Fruit fly (Drosophila melanogaster) whole organism, embryonic: Measurements from ENCODE around the gene CG10195.

Experiments
- Awh ChIP-seq: fragments of 200-800 bp; sonication (Bioruptor generic); IDR thresholded peaks from 2 replicates; pipeline ENCODE4, ENCODE4 v1.3.6; 2022; ENCODE audit warnings: missing biosample characterization, missing genetic modification characterization
- B-H1 ChIP-seq: fragments of 200-800 bp; sonication (Bioruptor generic); IDR thresholded peaks from 3 replicates; pipeline ENCODE4 v1.3.6; 2022; ENCODE audit warnings: missing biosample characterization, missing genetic modification characterization
- Bdp1 ChIP-seq: fragments of 200-800 bp; sonication (Bioruptor generic); optimal IDR thresholded peaks from 3 replicates; lab custom pipeline; 2016; ENCODE audit warnings: missing biosample characterization, missing genetic modification characterization
- Bteb2 ChIP-seq: fragments of 200-800 bp; sonication (Bioruptor generic); optimal IDR thresholded peaks from 2 replicates; lab custom pipeline; 2016; ENCODE audit warnings: missing biosample characterization, missing genetic modification characterization
- CG10147 ChIP-seq: fragments of 200-800 bp; sonication (Bioruptor generic); optimal IDR thresholded peaks from 2 replicates; lab custom pipeline; 2019; ENCODE audit warnings: missing biosample characterization, mild to moderate bottlenecking, missing genetic modification characterization, moderate library complexity
- CG10321 ChIP-seq: fragments of 200-800 bp; sonication (Bioruptor generic); IDR thresholded peaks from 2 replicates; pipeline ENCODE4 v1.3.6; 2022; ENCODE audit warnings: missing biosample characterization, missing genetic modification characterization
- CG12744 ChIP-seq: fragments of 200-800 bp; sonication (Bioruptor generic); optimal IDR thresholded peaks from 2 replicates; lab custom pipeline; 2016; ENCODE audit warnings: missing biosample characterization, missing genetic modification characterization
- CG13624 ChIP-seq: fragments of 200-800 bp; sonication (Bioruptor generic); optimal IDR thresholded peaks from 2 replicates; lab custom pipeline; 2016; ENCODE audit warnings: missing biosample characterization, missing genetic modification characterization
- CG15073 ChIP-seq: fragments of 200-800 bp; sonication (Bioruptor generic); optimal IDR thresholded peaks from 2 replicates; lab custom pipeline; 2016; ENCODE audit warnings: missing biosample characterization, missing genetic modification characterization
- CG15479 ChIP-seq: fragments of 200-800 bp; sonication (Bioruptor generic); optimal IDR thresholded peaks from 3 replicates; lab custom pipeline; 2019; ENCODE audit warnings: missing biosample characterization, mild to moderate bottlenecking, missing genetic modification characterization, moderate library complexity
- CG17359 ChIP-seq: fragments of 200-800 bp; sonication (Bioruptor generic); optimal IDR thresholded peaks from 3 replicates; lab custom pipeline; 2018; ENCODE audit warnings: missing biosample characterization, mild to moderate bottlenecking, missing genetic modification characterization, moderate library complexity
- CG18262 ChIP-seq: fragments of 200-800 bp; optimal IDR thresholded peaks from 3 replicates; lab custom pipeline; 2019; ENCODE audit warnings: missing biosample characterization, mild to moderate bottlenecking, missing genetic modification characterization, moderate library complexity
- CG3281 ChIP-seq: fragments of 200-800 bp; sonication (Bioruptor generic); optimal IDR thresholded peaks from 3 replicates; lab custom pipeline; 2017; ENCODE audit warnings: missing biosample characterization, mild to moderate bottlenecking, missing genetic modification characterization
- CG4404 ChIP-seq: fragments of 200-800 bp; sonication (Bioruptor generic); IDR thresholded peaks from 2 replicates; pipeline ENCODE4 v1.3.6; 2022; ENCODE audit warnings: missing biosample characterization, missing genetic modification characterization
- CG4424 ChIP-seq: fragments of 200-800 bp; sonication (Bioruptor generic); optimal IDR thresholded peaks from 3 replicates; lab custom pipeline; 2016; ENCODE audit warnings: missing biosample characterization, missing genetic modification characterization
- CG4854 ChIP-seq: fragments of 200-800 bp; sonication (Bioruptor generic); optimal IDR thresholded peaks from 2 replicates; lab custom pipeline; 2016; ENCODE audit warnings: missing biosample characterization, missing genetic modification characterization, inconsistent platforms
- CG6654 ChIP-seq: fragments of 200-800 bp; sonication (Bioruptor generic); optimal IDR thresholded peaks from 2 replicates; lab custom pipeline; 2017; ENCODE audit warnings: missing biosample characterization, mild to moderate bottlenecking, missing genetic modification characterization
- CG7556 ChIP-seq: fragments of 200-800 bp; sonication (Bioruptor generic); optimal IDR thresholded peaks from 2 replicates; lab custom pipeline; 2017; ENCODE audit warnings: missing biosample characterization, mild to moderate bottlenecking, missing genetic modification characterization
- CG7839 ChIP-seq: fragments of 200-800 bp; sonication (Bioruptor generic); optimal IDR thresholded peaks from 3 replicates; lab custom pipeline; 2018; ENCODE audit warnings: missing biosample characterization, mild to moderate bottlenecking, missing genetic modification characterization, moderate library complexity
- CG9876 ChIP-seq: fragments of 200-800 bp; sonication (Bioruptor generic); optimal IDR thresholded peaks from 2 replicates; lab custom pipeline; 2016; ENCODE audit warnings: missing biosample characterization, missing genetic modification characterization
- CHES-1-like ChIP-seq: fragments of 200-800 bp; sonication (Bioruptor generic); optimal IDR thresholded peaks from 2 replicates; lab custom pipeline; 2016; ENCODE audit warnings: missing biosample characterization, missing genetic modification characterization
- D19A ChIP-seq: fragments of 200-800 bp; optimal IDR thresholded peaks from 3 replicates; lab custom pipeline; 2019; ENCODE audit warnings: missing biosample characterization, mild to moderate bottlenecking, missing genetic modification characterization, moderate library complexity
- Dp ChIP-seq: fragments of 200-800 bp; sonication (Bioruptor generic); optimal IDR thresholded peaks from 2 replicates; lab custom pipeline; 2018; ENCODE audit warnings: missing biosample characterization, mild to moderate bottlenecking, missing genetic modification characterization, moderate library complexity
- HLH3B ChIP-seq: fragments of 200-800 bp; sonication (Bioruptor generic); IDR thresholded peaks from 2 replicates; pipeline ENCODE4 v1.3.6; 2022; ENCODE audit warnings: missing biosample characterization, missing genetic modification characterization
- Hr39 ChIP-seq: fragments of >200 bp; optimal IDR thresholded peaks from 2 replicates; lab custom pipeline; 2017
- Jarid2 ChIP-seq: fragments of 200-800 bp; sonication (Bioruptor generic); optimal IDR thresholded peaks from 3 replicates; lab custom pipeline; 2017; ENCODE audit warnings: mild to moderate bottlenecking, missing biosample characterization, missing genetic modification reagents, missing genetic modification characterization
- Kr ChIP-seq: fragments of 200-800 bp; sonication (Bioruptor generic); optimal IDR thresholded peaks from 2 replicates; lab custom pipeline; 2017; ENCODE audit warnings: missing biosample characterization, mild to moderate bottlenecking, missing genetic modification characterization
- Lhr ChIP-seq: fragments of 200-800 bp; sonication (Bioruptor generic); optimal IDR thresholded peaks from 3 replicates; lab custom pipeline; 2017; ENCODE audit warnings: mild to moderate bottlenecking, missing biosample characterization, missing genetic modification reagents, missing genetic modification characterization
- Lim3 ChIP-seq: fragments of 200-800 bp; sonication (Bioruptor generic); IDR thresholded peaks from 2 replicates; pipeline ENCODE4 v1.3.6; 2022; ENCODE audit warnings: missing biosample characterization, missing genetic modification characterization
- NC2β ChIP-seq: fragments of 200-800 bp; sonication (Bioruptor generic); optimal IDR thresholded peaks from 2 replicates; lab custom pipeline; 2016; ENCODE audit warnings: missing biosample characterization, missing genetic modification characterization
- NFAT ChIP-seq: fragments of 200-800 bp; sonication (Bioruptor generic); IDR thresholded peaks from 2 replicates; pipeline ENCODE4 v1.3.6; 2022; ENCODE audit warnings: missing biosample characterization, missing genetic modification characterization
- Poxn ChIP-seq: fragments of 200-800 bp; sonication (Bioruptor generic); IDR thresholded peaks from 2 replicates; pipeline ENCODE4 v1.3.6; 2022; ENCODE audit warnings: missing biosample characterization, missing genetic modification characterization
- Sry-δ ChIP-seq: fragments of 200-800 bp; sonication (Bioruptor generic); optimal IDR thresholded peaks from 2 replicates; lab custom pipeline; 2016; ENCODE audit warnings: missing biosample characterization, missing genetic modification characterization
- YL-1 ChIP-seq: fragments of 200-800 bp; sonication (Bioruptor generic); optimal IDR thresholded peaks from 3 replicates; lab custom pipeline; 2017; ENCODE audit warnings: missing biosample characterization, mild to moderate bottlenecking, missing genetic modification characterization
- chinmo ChIP-seq: fragments of 200-800 bp; sonication (Bioruptor generic); IDR thresholded peaks from 4 replicates; pipeline ENCODE4 v1.3.6; 2022; ENCODE audit warnings: missing biosample characterization, missing genetic modification characterization; ENCODE audit not compliant: partially characterized antibody
- chm ChIP-seq: fragments of 200-800 bp; sonication (Bioruptor generic); IDR thresholded peaks from 2 replicates; pipeline ENCODE4 v1.3.6; 2022; ENCODE audit warnings: missing biosample characterization, missing genetic modification characterization
- dan ChIP-seq: fragments of 200-800 bp; sonication (Bioruptor generic); IDR thresholded peaks from 2 replicates; pipeline ENCODE4 v1.3.6; 2022; ENCODE audit warnings: missing biosample characterization, missing genetic modification characterization
- dmrt11E ChIP-seq: fragments of 200-800 bp; sonication (Bioruptor generic); optimal IDR thresholded peaks from 3 replicates; lab custom pipeline; 2018; ENCODE audit warnings: missing biosample characterization, mild to moderate bottlenecking, missing genetic modification characterization, moderate library complexity
- h ChIP-seq: fragments of >200 bp; optimal IDR thresholded peaks from 2 replicates; lab custom pipeline; 2017
- hbn ChIP-seq: fragments of 200-800 bp; sonication (Bioruptor generic); IDR thresholded peaks from 2 replicates; pipeline ENCODE4 v1.3.6; 2022; ENCODE audit warnings: missing biosample characterization, missing genetic modification characterization; ENCODE audit not compliant: partially characterized antibody
- hkb ChIP-seq, 2 experiments: fragments of 200-800 bp in 1 of 2; fragments of >200 bp in 1 of 2; sonication (Bioruptor generic) in 1 of 2; IDR thresholded peaks in 1 of 2; optimal IDR thresholded peaks in 1 of 2; 2 replicates each; pipeline versions ENCODE4 v1.3.6 to Lab custom; 2017 to 2022; ENCODE audit warnings: missing biosample characterization in 1 of 2, missing genetic modification characterization in 1 of 2
- lola ChIP-seq, 3 experiments: fragments of >200 bp in 2 of 3; fragments of 200-800 bp in 1 of 3; sonication (Bioruptor generic) in 1 of 3; optimal IDR thresholded peaks; 2 replicates each; lab custom pipeline; 2017 to 2019; ENCODE audit warnings: missing biosample characterization in 3 of 3, missing genetic modification characterization in 3 of 3, mild to moderate bottlenecking in 1 of 3, moderate library complexity in 1 of 3
- nau ChIP-seq: fragments of 200-800 bp; sonication (Bioruptor generic); optimal IDR thresholded peaks from 3 replicates; lab custom pipeline; 2017; ENCODE audit warnings: missing biosample characterization, mild to moderate bottlenecking, missing genetic modification characterization, missing genetic modification reagents
- ranshi ChIP-seq: fragments of 200-800 bp; sonication (Bioruptor generic); IDR thresholded peaks from 2 replicates; pipeline ENCODE4 v1.3.6; 2022; ENCODE audit warnings: missing biosample characterization, missing genetic modification characterization
- sc ChIP-seq, 3 experiments: fragments of >200 bp in 2 of 3; fragments of 200-800 bp in 1 of 3; sonication (Bioruptor generic) in 1 of 3; optimal IDR thresholded peaks; 2 replicates in 2 of 3; 3 replicates in 1 of 3; lab custom pipeline; 2017; ENCODE audit warnings: mild to moderate bottlenecking in 1 of 3, missing biosample characterization in 1 of 3, missing genetic modification characterization in 1 of 3, missing genetic modification reagents in 1 of 3
- sim ChIP-seq: fragments of 200-800 bp; sonication (Bioruptor generic); IDR thresholded peaks from 2 replicates; pipeline ENCODE4 v1.3.6; 2022; ENCODE audit warnings: missing biosample characterization, missing genetic modification characterization
- sisA ChIP-seq: fragments of 200-800 bp; sonication (Bioruptor generic); IDR thresholded peaks from 2 replicates; pipeline ENCODE4 v1.3.6; 2022; ENCODE audit warnings: missing biosample characterization, missing genetic modification characterization
- sug ChIP-seq: fragments of 200-800 bp; optimal IDR thresholded peaks from 2 replicates; lab custom pipeline; 2019; ENCODE audit warnings: missing biosample characterization, mild to moderate bottlenecking, missing genetic modification characterization, moderate library complexity
- trem ChIP-seq: fragments of 200-800 bp; optimal IDR thresholded peaks from 3 replicates; lab custom pipeline; 2019; ENCODE audit warnings: missing biosample characterization, mild to moderate bottlenecking, missing genetic modification characterization, moderate library complexity
- trh ChIP-seq: fragments of 200-800 bp; sonication (Bioruptor generic); optimal IDR thresholded peaks from 2 replicates; lab custom pipeline; 2016; ENCODE audit warnings: missing biosample characterization, missing genetic modification characterization
- vfl ChIP-seq: fragments of 200-800 bp; sonication (Bioruptor generic); optimal IDR thresholded peaks from 2 replicates; lab custom pipeline; 2016; ENCODE audit warnings: missing biosample characterization, missing genetic modification characterization

CG10195 gene

DNA sequence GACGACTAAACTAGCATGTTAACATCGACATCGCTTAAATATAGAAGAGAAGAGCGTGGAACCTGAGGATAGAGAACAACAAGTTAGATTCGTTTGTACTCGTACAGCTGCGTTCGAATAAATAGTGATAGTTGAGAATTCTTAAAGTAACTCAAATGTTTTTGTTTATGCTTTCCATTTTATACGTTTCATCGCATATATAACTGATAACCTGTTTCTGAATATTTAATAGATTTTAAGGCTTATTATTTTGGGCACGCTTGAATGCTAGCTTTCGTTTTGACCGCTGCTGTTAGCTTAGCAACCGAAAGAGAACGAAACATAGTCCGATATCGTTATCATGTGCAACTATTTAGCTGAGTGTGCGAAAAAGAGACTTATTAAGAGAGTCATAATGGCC is 43.8 kb upstream of the CG10195 start (continued):
- peak; percentile 90 for TF ChIP-seq CG9876 (GFP tag; lab: Kevin White, UChicago)
- TF ChIP-seq ranshi = peak; percentile 96
- no peak for TF ChIP-seq hbn (GFP tag; lab: Robert Waterston, UW)
- TF ChIP-seq Lim3 (GFP tag; lab: Robert Waterston, UW) = peak; percentile 79
- TF ChIP-seq Bdp1 (GFP tag; lab: Kevin White, UChicago) = peak; percentile 81
- TF ChIP-seq Kr (GFP tag; lab: Kevin White, UChicago) = no peak
- TF ChIP-seq Bteb2 (GFP tag; lab: Kevin White, UChicago) = peak; percentile 97
- peak in 1 of 3 experiments; percentile 53 for TF ChIP-seq lola (GFP tag; optimal IDR thresholded peaks at IDR 0.05; lab: Kevin White, UChicago)
- peak; percentile 86 for TF ChIP-seq CG4424
- no peak for TF ChIP-seq chinmo (GFP tag; lab: Robert Waterston, UW)
- peak; percentile 98 for TF ChIP-seq CG7839 (tag; lab: Kevin White, UChicago)
- TF ChIP-seq Sry-δ (GFP tag; lab: Kevin White, UChicago) = peak; percentile 62
- TF ChIP-seq D19A (tag; lab: Kevin White, UChicago) = peak; percentile 84
- TF ChIP-seq CG10147 (GFP tag; lab: Kevin White, UChicago) = peak; percentile 98
- TF ChIP-seq h (lab: Kevin White, UChicago) = no peak
- peak; percentile 5 for TF ChIP-seq Dp (GFP tag; lab: Kevin White, UChicago)
- TF ChIP-seq dan (GFP tag; lab: Robert Waterston, UW) = no peak
- TF ChIP-seq hkb (optimal IDR thresholded peaks at IDR 0.05; lab: Kevin White, UChicago) = no peak
- TF ChIP-seq hkb (GFP tag; IDR thresholded peaks at IDR 0.05; lab: Robert Waterston, UW) = peak; percentile 97
- peak; percentile 96 for TF ChIP-seq CG12744
- peak; percentile 64 for TF ChIP-seq dmrt11E
- peak; percentile 97 for TF ChIP-seq CHES-1-like (GFP tag; lab: Kevin White, UChicago)
- peak; percentile 77 for TF ChIP-seq trh
- peak; percentile 95 for TF ChIP-seq sug (tag; lab: Kevin White, UChicago)
- peak; percentile 94 for TF ChIP-seq CG4854
- TF ChIP-seq CG4404 (GFP tag; lab: Robert Waterston, UW) = peak; percentile 84
- no peak for TF ChIP-seq Hr39
- TF ChIP-seq Jarid2 (GFP tag; lab: Kevin White, UChicago) = peak; percentile 76
- peak; percentile 71 for TF ChIP-seq CG6654 (GFP tag; lab: Kevin White, UChicago)
- TF ChIP-seq CG3281 = peak; percentile 98
- TF ChIP-seq HLH3B (GFP tag; lab: Robert Waterston, UW) = peak; percentile 95
- TF ChIP-seq chm (GFP tag; lab: Robert Waterston, UW) = peak; percentile 94
- TF ChIP-seq trem (tag; lab: Kevin White, UChicago) = peak; percentile 50
- peak; percentile 83 for TF ChIP-seq CG18262
- no peak for TF ChIP-seq CG15479
- peak; percentile 91 for TF ChIP-seq sisA (GFP tag; lab: Robert Waterston, UW)
- no peak for TF ChIP-seq nau
- TF ChIP-seq CG17359 (tag; lab: Kevin White, UChicago) = peak; percentile 93
- TF ChIP-seq CG15073 (GFP tag; lab: Kevin White, UChicago) = peak; percentile 28
- peak; percentile 98 for TF ChIP-seq CG13624 (GFP tag; lab: Kevin White, UChicago)
- peak; percentile 96 for TF ChIP-seq Poxn (GFP tag; lab: Robert Waterston, UW)
- peak; percentile 74 for TF ChIP-seq YL-1 (GFP tag; lab: Kevin White, UChicago)
- TF ChIP-seq NFAT = peak; percentile 97
- TF ChIP-seq B-H1 = peak; percentile 93
- TF ChIP-seq sc (optimal IDR thresholded peaks at IDR 0.05; lab: Kevin White, UChicago) = no peak
- TF ChIP-seq sc (GFP tag; optimal IDR thresholded peaks at IDR 0.05; lab: Kevin White, UChicago) = peak; percentile 45
- peak; percentile 95 for TF ChIP-seq CG7556 (GFP tag; lab: Kevin White, UChicago)
- peak; percentile 95 for TF ChIP-seq vfl (GFP tag; lab: Kevin White, UChicago)
- TF ChIP-seq sim (GFP tag; lab: Robert Waterston, UW) = peak; percentile 55; the same call in 1 of the 2 replicates
- TF ChIP-seq NC2β (GFP tag; lab: Kevin White, UChicago) = peak; percentile 85
- TF ChIP-seq Awh (GFP tag; lab: Robert Waterston, UW) = peak; percentile 82
- TF ChIP-seq Lhr (GFP tag; lab: Kevin White, UChicago) = peak; percentile 25
- TF ChIP-seq CG10321 = peak; percentile 75
